Fruit fly (Drosophila melanogaster) whole organism: Measurements from ENCODE around the gene CG13287.

Source experiments
- EcR ChIP-seq, 2 experiments: fragments of >200 bp; optimal IDR thresholded peaks; 2 replicates each; lab custom pipeline; 2017; ENCODE audit warnings: missing biosample characterization in 2 of 2, missing genetic modification characterization in 2 of 2, missing genetic modification reagents in 2 of 2
- psq ChIP-seq: fragments of >200 bp; optimal IDR thresholded peaks from 2 replicates; lab custom pipeline; 2017

dm6 chr3L:5873011-5873410 lies 9.1 kb upstream of the CG13287 start, which contains the start of gene CG18586:
- TF ChIP-seq psq (lab: Kevin White, UChicago) (no peak), EcR (GFP tag; optimal IDR thresholded peaks at IDR 0.05; lab: Kevin White, UChicago) (no peak)
